Fruit fly (Drosophila melanogaster): ENCODE data around the gene CG4022.
A peak's percentile ranks its signal among the peaks of the same experiment; 100 is the strongest.

Gene CG4022

dm6 chr3L:9357830-9358712, 52.6 kb downstream of the CG4022 start (continued):
- no peak for TF ChIP-seq CG7271 (tag; optimal IDR thresholded peaks at IDR 0.05)
- TF ChIP-seq lab (GFP tag; optimal IDR thresholded peaks at IDR 0.05), result peak; percentile 12
- no peak for TF ChIP-seq nau (GFP tag; optimal IDR thresholded peaks at IDR 0.05)
- TF ChIP-seq HLH3B (GFP tag; IDR thresholded peaks at IDR 0.05), result no peak
- TF ChIP-seq CG1792 (GFP tag; optimal IDR thresholded peaks at IDR 0.05), result no peak
- no peak for TF ChIP-seq CG11456 (GFP tag; IDR thresholded peaks at IDR 0.05)
- TF ChIP-seq en (GFP tag; optimal IDR thresholded peaks at IDR 0.05), result no peak
- no peak for TF ChIP-seq dati (GFP tag; IDR thresholded peaks at IDR 0.05)
- no peak for TF ChIP-seq Ada2b (GFP tag; IDR thresholded peaks at IDR 0.05)
- TF ChIP-seq dmrt99B (tag; optimal IDR thresholded peaks at IDR 0.05), result no peak
- no peak for TF ChIP-seq gsb-n (tag; optimal IDR thresholded peaks at IDR 0.05)
- TF ChIP-seq yki (optimal IDR thresholded peaks at IDR 0.05), result no peak
- TF ChIP-seq CG5180 (GFP tag; optimal IDR thresholded peaks at IDR 0.05), result no peak
- TF ChIP-seq Awh (GFP tag; IDR thresholded peaks at IDR 0.05), result no peak
- TF ChIP-seq Xbp1 (GFP tag; optimal IDR thresholded peaks at IDR 0.05), result no peak
- TF ChIP-seq Fer2 (tag; optimal IDR thresholded peaks at IDR 0.05), result no peak
- no peak for TF ChIP-seq ham (GFP tag; IDR thresholded peaks at IDR 0.05)
- no peak for TF ChIP-seq CG11247 (GFP tag; IDR thresholded peaks at IDR 0.05)
- no peak for TF ChIP-seq nerfin-2 (GFP tag; IDR thresholded peaks at IDR 0.05; ENCODE audit: partially characterized antibody)
- peak; percentile 98 for TF ChIP-seq ERR (GFP tag; optimal IDR thresholded peaks at IDR 0.05)
- TF ChIP-seq Deaf1 (tag; optimal IDR thresholded peaks at IDR 0.05), result no peak
- no peak for TF ChIP-seq CG34224 (GFP tag; IDR thresholded peaks at IDR 0.05; ENCODE audit: partially characterized antibody)
- TF ChIP-seq Ets97D (GFP tag; optimal IDR thresholded peaks at IDR 0.05), result no peak
- no peak for TF ChIP-seq run (tag; optimal IDR thresholded peaks at IDR 0.05)
- no peak for TF ChIP-seq CG10209 (GFP tag; optimal IDR thresholded peaks at IDR 0.05)
- peak; percentile 20 for TF ChIP-seq kah (GFP tag; optimal IDR thresholded peaks at IDR 0.05)
- TF ChIP-seq Atf3 (GFP tag; optimal IDR thresholded peaks at IDR 0.05), result no peak
- TF ChIP-seq CG34376 (GFP tag; optimal IDR thresholded peaks at IDR 0.05), result peak; percentile 58
- TF ChIP-seq CG14965 (GFP tag; optimal IDR thresholded peaks at IDR 0.05; ENCODE audit: borderline replicate concordance), result no peak
- no peak for TF ChIP-seq CG6765 (GFP tag; optimal IDR thresholded peaks at IDR 0.05)
- no peak for TF ChIP-seq unpg (GFP tag; optimal IDR thresholded peaks at IDR 0.05)
- TF ChIP-seq ems (GFP tag; optimal IDR thresholded peaks at IDR 0.05), result no peak
- no peak for TF ChIP-seq br (optimal IDR thresholded peaks at IDR 0.05)
- no peak for TF ChIP-seq NK7.1 (GFP tag; optimal IDR thresholded peaks at IDR 0.05)
- TF ChIP-seq Mes4 (GFP tag; optimal IDR thresholded peaks at IDR 0.05), result no peak
- peak; percentile 69 for TF ChIP-seq nom (GFP tag; optimal IDR thresholded peaks at IDR 0.05)
- peak; percentile 43 for TF ChIP-seq Elba2 (GFP tag; optimal IDR thresholded peaks at IDR 0.05)
- no peak for TF ChIP-seq tx (GFP tag; optimal IDR thresholded peaks at IDR 0.05)
- no peak for TF ChIP-seq CG18764 (GFP tag; optimal IDR thresholded peaks at IDR 0.05)
- no peak for TF ChIP-seq Taf1 (GFP tag; IDR thresholded peaks at IDR 0.05)
- no peak for TF ChIP-seq dmrt11E (tag; optimal IDR thresholded peaks at IDR 0.05)
- TF ChIP-seq ara (GFP tag; IDR thresholded peaks at IDR 0.05), result no peak
- TF ChIP-seq Dll (GFP tag; IDR thresholded peaks at IDR 0.05; ENCODE audit: partially characterized antibody), result 0 out of 4 replicates have a peak, but pooled peaks have one; percentile 23
- no peak for TF ChIP-seq CG11723 (GFP tag; optimal IDR thresholded peaks at IDR 0.05)
- TF ChIP-seq CG2712 (tag; optimal IDR thresholded peaks at IDR 0.05), result no peak
- TF ChIP-seq stc (GFP tag; IDR thresholded peaks at IDR 0.05), result 0 out of 2 replicates have a peak, but pooled peaks have one; percentile 19
- TF ChIP-seq CG5245 (GFP tag; optimal IDR thresholded peaks at IDR 0.05), result no peak
- no peak for TF ChIP-seq CG3065 (GFP tag; optimal IDR thresholded peaks at IDR 0.05)
- no peak for TF ChIP-seq CG12299 (tag; optimal IDR thresholded peaks at IDR 0.05)
- TF ChIP-seq E2f1 (GFP tag; IDR thresholded peaks at IDR 0.05), result no peak

Data from whole organism, embryonic.